Worm (Caenorhabditis elegans) whole organism, L4 larva: ENCODE measurements around the gene grl-11.

ENCODE experiments used
- D1046.2 ChIP-seq: fragments of 200-800 bp; sonication (Bioruptor generic); IDR thresholded peaks from 2 replicates; pipeline ENCODE4 v1.3.6; 2022; ENCODE audit warnings: missing genetic modification characterization, missing compliant biosample characterization
- F26F4.8 ChIP-seq: fragments of 200-800 bp; sonication (Bioruptor generic); conservative IDR thresholded peaks from 2 replicates; pipeline ENCODE4 v1.3.6; 2022; ENCODE audit warnings: missing genetic modification characterization, missing compliant biosample characterization
- F44E2.7 ChIP-seq: fragments of 200-800 bp; sonication (Bioruptor generic); IDR thresholded peaks from 2 replicates; pipeline ENCODE4 v2.1.2; 2022; ENCODE audit warnings: missing genetic modification characterization, missing compliant biosample characterization
- R02D3.7 ChIP-seq: fragments of 150-350 bp; sonication (generic microtip); optimal IDR thresholded peaks from 3 replicates; lab custom pipeline; 2014; ENCODE audit warnings: missing biosample characterization, missing genetic modification characterization
- Y105C5A.15 ChIP-seq: fragments of 200-800 bp; sonication (Bioruptor generic); IDR thresholded peaks from 2 replicates; pipeline ENCODE4 v1.3.6; 2022; ENCODE audit warnings: missing genetic modification characterization, missing compliant biosample characterization
- Y48G9A.11 ChIP-seq: fragments of 200-800 bp; sonication (Bioruptor generic); IDR thresholded peaks from 2 replicates; pipeline ENCODE4 v1.3.6; 2022; ENCODE audit warnings: missing genetic modification reagents, missing genetic modification characterization, missing compliant biosample characterization
- Y5F2A.4 ChIP-seq: fragments of 200-800 bp; sonication (Bioruptor generic); optimal IDR thresholded peaks from 2 replicates; lab custom pipeline; 2018; ENCODE audit warnings: mild to moderate bottlenecking, missing genetic modification characterization, missing compliant biosample characterization
- Y75B8A.6 ChIP-seq: fragments of 200-800 bp; sonication (Bioruptor generic); IDR thresholded peaks from 2 replicates; pipeline ENCODE4 v1.3.6; 2022; ENCODE audit warnings: missing genetic modification reagents, missing genetic modification characterization, missing compliant biosample characterization
- ZK337.2 ChIP-seq: fragments of 200-800 bp; sonication (Bioruptor generic); IDR thresholded peaks from 2 replicates; pipeline ENCODE4 v1.3.6; 2022; ENCODE audit warnings: missing genetic modification reagents, missing genetic modification characterization, missing compliant biosample characterization
- aha-1 ChIP-seq: fragments of 150-350 bp; peaks from one replicate; lab custom pipeline; 2014; ENCODE audit warnings: missing biosample characterization, missing genetic modification characterization
- arid-1 ChIP-seq: fragments of 200-800 bp; sonication (Bioruptor generic); conservative IDR thresholded peaks from 2 replicates; pipeline ENCODE4 v1.3.6; 2022; ENCODE audit warnings: missing genetic modification reagents, missing genetic modification characterization, missing compliant biosample characterization
- attf-4 ChIP-seq: sonication (generic microtip); optimal IDR thresholded peaks from 3 replicates; lab custom pipeline; 2017; ENCODE audit warnings: missing biosample characterization, missing genetic modification characterization
- ceh-20 ChIP-seq: fragments of 200-800 bp; sonication (Bioruptor generic); IDR thresholded peaks from 2 replicates; pipeline ENCODE4 v1.3.6; 2022; ENCODE audit warnings: missing genetic modification reagents, missing genetic modification characterization, missing compliant biosample characterization
- ceh-28 ChIP-seq: fragments of 150-350 bp; optimal IDR thresholded peaks from 2 replicates; lab custom pipeline; 2014; ENCODE audit warnings: missing biosample characterization, missing genetic modification reagents, missing genetic modification characterization
- ceh-44 ChIP-seq: fragments of 200-800 bp; sonication (Bioruptor generic); IDR thresholded peaks from 2 replicates; pipeline ENCODE4 v1.3.6; 2022; ENCODE audit warnings: missing genetic modification reagents, missing genetic modification characterization, missing compliant biosample characterization
- ctbp-1 ChIP-seq: fragments of 200-800 bp; sonication (Bioruptor generic); IDR thresholded peaks from 2 replicates; pipeline ENCODE4 v1.3.6; 2022; ENCODE audit warnings: missing genetic modification reagents, missing genetic modification characterization, missing compliant biosample characterization
- dmd-6 ChIP-seq: fragments of 200-800 bp; sonication (Bioruptor generic); IDR thresholded peaks from 2 replicates; pipeline ENCODE4 v1.3.6; 2022; ENCODE audit warnings: missing genetic modification reagents, missing genetic modification characterization, missing compliant biosample characterization
- dmd-8 ChIP-seq: fragments of 200-800 bp; sonication (Bioruptor generic); IDR thresholded peaks from 2 replicates; pipeline ENCODE4 v1.3.6; 2022; ENCODE audit warnings: missing genetic modification characterization, missing compliant biosample characterization
- dmd-9 ChIP-seq: fragments of 200-800 bp; sonication (Bioruptor generic); IDR thresholded peaks from 2 replicates; pipeline ENCODE4 v1.3.6; 2022; ENCODE audit warnings: missing genetic modification reagents, missing genetic modification characterization, missing compliant biosample characterization
- egl-43 ChIP-seq: fragments of 200-800 bp; sonication (Bioruptor generic); IDR thresholded peaks from 2 replicates; pipeline ENCODE4 v1.3.6; 2022; ENCODE audit warnings: missing genetic modification reagents, missing genetic modification characterization, missing compliant biosample characterization
- fos-1 ChIP-seq: fragments of 150-350 bp; optimal IDR thresholded peaks from 2 replicates; lab custom pipeline; 2014; ENCODE audit warnings: missing biosample characterization, missing genetic modification characterization
- hmg-1.1 ChIP-seq: fragments of 200-800 bp; sonication (Bioruptor generic); IDR thresholded peaks from 2 replicates; pipeline ENCODE4 v1.3.6; 2022; ENCODE audit warnings: missing genetic modification reagents, missing genetic modification characterization, missing compliant biosample characterization
- jun-1 ChIP-seq: fragments of 150-350 bp; optimal IDR thresholded peaks from 2 replicates; lab custom pipeline; 2014; ENCODE audit warnings: missing biosample characterization, missing genetic modification reagents, missing genetic modification characterization
- lin-1 ChIP-seq: fragments of 200-800 bp; sonication (Bioruptor generic); IDR thresholded peaks from 2 replicates; pipeline ENCODE4 v1.3.6; 2022; ENCODE audit warnings: missing genetic modification reagents, missing genetic modification characterization, missing compliant biosample characterization
- lin-38 ChIP-seq: fragments of 200-800 bp; sonication (Bioruptor generic); IDR thresholded peaks from 2 replicates; pipeline ENCODE4 v1.3.6; 2022; ENCODE audit warnings: missing genetic modification reagents, missing genetic modification characterization, missing compliant biosample characterization
- lsy-2 ChIP-seq, 2 experiments: fragments of 150-350 bp in 1 of 2; sonication (generic microtip) in 1 of 2; optimal IDR thresholded peaks; 2 replicates each; lab custom pipeline; 2014 to 2017; ENCODE audit warnings: missing biosample characterization in 2 of 2, missing genetic modification characterization in 2 of 2
- madf-5 ChIP-seq, 2 experiments: fragments of 200-800 bp; sonication (Bioruptor generic); IDR thresholded peaks; 2 replicates each; pipeline ENCODE4 v1.3.6; 2022; ENCODE audit warnings: missing compliant biosample characterization in 2 of 2, missing genetic modification characterization in 2 of 2
- mxl-2 ChIP-seq: fragments of 200-800 bp; sonication (Bioruptor generic); conservative IDR thresholded peaks from 2 replicates; pipeline ENCODE4 v1.3.6; 2022; ENCODE audit warnings: missing genetic modification reagents, missing genetic modification characterization, missing compliant biosample characterization
- php-3 ChIP-seq: fragments of 200-800 bp; sonication (Bioruptor generic); IDR thresholded peaks from 2 replicates; pipeline ENCODE4 v1.3.6; 2022; ENCODE audit warnings: missing genetic modification reagents, missing genetic modification characterization, missing compliant biosample characterization
- set-16 ChIP-seq: fragments of 200-800 bp; sonication (Bioruptor generic); IDR thresholded peaks from 2 replicates; pipeline ENCODE4 v1.3.6; 2022; ENCODE audit warnings: missing genetic modification reagents, missing genetic modification characterization, missing compliant biosample characterization
- skn-1 ChIP-seq: fragments of 150-350 bp; optimal IDR thresholded peaks from 2 replicates; lab custom pipeline; 2014; ENCODE audit warnings: missing biosample characterization, missing genetic modification characterization
- snpc-1.2 ChIP-seq: fragments of 200-800 bp; sonication (Bioruptor generic); IDR thresholded peaks from 2 replicates; pipeline ENCODE4 v1.3.6; 2022; ENCODE audit warnings: missing genetic modification reagents, missing genetic modification characterization, missing compliant biosample characterization
- tra-1 ChIP-seq: fragments of 200-800 bp; sonication (Bioruptor generic); IDR thresholded peaks from 2 replicates; pipeline ENCODE4 v1.3.6; 2022; ENCODE audit warnings: missing genetic modification reagents, missing genetic modification characterization, missing compliant biosample characterization
- unc-62 ChIP-seq, 3 experiments: fragments of 150-350 bp in 1 of 3; sonication (generic microtip); optimal IDR thresholded peaks in 2 of 3; peaks in 1 of 3; 1 replicate in 1 of 3; 2 replicates in 2 of 3; lab custom pipeline; 2014 to 2017; ENCODE audit warnings: missing biosample characterization in 3 of 3, missing genetic modification characterization in 3 of 3, missing genetic modification reagents in 3 of 3, missing genotype in 1 of 3
- vab-7 ChIP-seq: fragments of 200-800 bp; sonication (Bioruptor generic); IDR thresholded peaks from 2 replicates; pipeline ENCODE4 v1.3.6; 2022; ENCODE audit warnings: missing genetic modification reagents, missing genetic modification characterization, missing compliant biosample characterization
- zfp-2 ChIP-seq: sonication (generic microtip); optimal IDR thresholded peaks from 2 replicates; lab custom pipeline; 2016; ENCODE audit warnings: mild to moderate bottlenecking, missing genetic modification characterization, missing compliant biosample characterization
- zfp-3 ChIP-seq: fragments of 200-800 bp; sonication (Bioruptor generic); conservative IDR thresholded peaks from 2 replicates; pipeline ENCODE4 v1.3.6; 2022; ENCODE audit warnings: missing genetic modification reagents, missing genetic modification characterization, missing compliant biosample characterization
- zip-2 ChIP-seq: fragments of 150-350 bp; optimal IDR thresholded peaks from 2 replicates; lab custom pipeline; 2014; ENCODE audit warnings: missing biosample characterization, missing genetic modification characterization

Gene grl-11

DNA sequence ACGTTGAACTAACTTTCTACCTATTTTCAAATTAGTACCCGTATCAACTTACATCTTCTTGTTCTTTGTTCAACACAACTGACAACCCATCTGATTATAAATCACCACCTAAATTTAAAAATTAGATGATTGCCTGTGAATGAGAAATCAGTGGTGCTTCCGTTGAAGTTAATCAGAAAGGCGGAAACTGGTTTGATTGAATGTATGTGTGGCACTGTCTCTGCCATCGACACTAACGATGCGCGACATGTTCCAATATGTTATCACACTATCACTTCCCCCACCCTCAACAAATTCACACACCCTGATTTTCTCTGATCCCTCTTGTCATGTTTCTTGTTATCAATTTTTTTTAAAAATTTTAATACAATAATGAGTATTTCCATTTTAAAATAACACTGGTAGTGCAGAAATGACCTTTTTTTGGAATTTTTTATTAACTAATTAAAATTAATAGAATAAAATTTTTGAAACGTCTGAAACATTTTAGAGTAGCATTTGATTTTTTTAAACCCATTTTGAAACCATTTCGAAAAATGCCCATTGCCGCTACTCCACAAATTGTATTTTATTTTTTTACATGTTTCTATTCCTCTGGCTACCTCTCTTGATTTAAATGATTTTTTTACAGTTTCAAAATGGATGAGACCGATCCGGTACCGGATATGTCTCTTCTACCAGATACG, 900 bp upstream of the grl-11 start, which contains the start of gene ced-11:
Gene ced-11, plus strand, starts transcription at position 636 of the 686 bp plus-strand sequence.
- TF ChIP-seq unc-62 (GFP tag; optimal IDR thresholded peaks at IDR 0.05 in 1 of 2; lab: Kevin White, UChicago): peak in 1 of 2 experiments; percentile 17
- no peak for TF ChIP-seq unc-62 (tag; optimal IDR thresholded peaks at IDR 0.05; lab: Kevin White, UChicago)
- no peak for TF ChIP-seq ceh-44 (GFP tag; lab: Robert Waterston, UW)
- TF ChIP-seq dmd-8 (GFP tag; lab: Robert Waterston, UW): no peak
- TF ChIP-seq, all 104 proteins: peak for 1

ce11 chrIII:9115745-9116144, 2.4 kb downstream of the grl-11 start:
- TF ChIP-seq lsy-2 (tag; optimal IDR thresholded peaks at IDR 0.05; lab: Kevin White, UChicago): no peak
- TF ChIP-seq unc-62 (GFP tag; optimal IDR thresholded peaks at IDR 0.05 in 1 of 2; lab: Kevin White, UChicago): peak in 1 of 2 experiments; percentile 77
- no peak for TF ChIP-seq unc-62 (tag; optimal IDR thresholded peaks at IDR 0.05; lab: Kevin White, UChicago)
- peak; percentile 52 for TF ChIP-seq aha-1 (tag; lab: Kevin White, UChicago)

DNA sequence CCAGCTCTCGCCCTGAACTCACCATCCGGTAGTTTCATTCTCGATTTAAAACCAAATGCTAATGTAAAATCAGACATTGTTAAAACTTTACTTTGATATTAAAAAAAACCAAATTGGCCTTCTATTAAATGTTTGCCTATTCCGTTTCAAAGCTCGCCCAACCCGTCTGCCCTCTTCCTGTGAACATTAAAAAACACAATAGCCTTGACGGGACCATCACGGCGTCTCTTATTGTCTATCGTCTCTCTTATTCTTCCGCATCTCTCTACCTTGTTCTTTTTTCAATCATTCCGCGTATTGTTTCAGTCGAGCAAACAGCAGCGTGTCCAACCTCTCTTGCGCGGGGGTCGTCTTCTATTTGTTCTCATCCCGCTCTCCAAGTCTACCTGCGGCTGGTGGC, 3.5 kb downstream of the grl-11 start, which contains the start of gene ZK512.1:
Gene ZK512.1, plus strand, starts transcription at position 301 of the 400 bp plus-strand sequence.
- TF ChIP-seq attf-4 (tag; lab: Kevin White, UChicago) (no peak), zip-2 (tag; lab: Kevin White, UChicago) (no peak)

DNA sequence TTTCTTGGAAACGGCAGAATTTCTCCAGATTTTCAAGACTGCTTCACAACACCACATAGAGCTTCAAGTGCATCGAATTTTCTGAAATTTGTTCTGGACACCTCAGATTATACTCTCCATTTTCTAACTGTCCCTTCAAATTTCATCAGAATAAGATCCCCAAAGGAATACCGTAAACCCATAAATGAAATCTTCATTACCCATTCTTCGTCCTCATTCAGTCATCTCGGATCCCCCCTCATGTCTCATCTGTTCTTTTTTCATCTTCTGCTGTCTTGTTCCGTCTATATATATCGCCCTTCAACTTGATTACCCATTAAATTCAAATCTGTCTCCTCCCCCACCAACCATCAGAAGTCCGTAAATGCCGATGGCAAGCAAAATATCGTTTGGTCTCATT, 4.1 kb downstream of the grl-11 start:
- TF ChIP-seq fos-1: no peak
- no peak for TF ChIP-seq ceh-28 (tag; lab: Kevin White, UChicago)
- TF ChIP-seq hmg-1.1 (GFP tag; lab: Robert Waterston, UW): no peak
- TF ChIP-seq Y75B8A.6 (GFP tag; lab: Robert Waterston, UW): no peak
- no peak for TF ChIP-seq zfp-2 (tag; lab: Kevin White, UChicago)
- no peak for TF ChIP-seq jun-1 (tag; lab: Kevin White, UChicago)
- no peak for TF ChIP-seq dmd-8 (GFP tag; lab: Robert Waterston, UW)
- peak; percentile 97 for TF ChIP-seq aha-1 (tag; lab: Kevin White, UChicago)
- TF ChIP-seq F44E2.7: no peak
- TF ChIP-seq, all 104 proteins: peak for 1

DNA sequence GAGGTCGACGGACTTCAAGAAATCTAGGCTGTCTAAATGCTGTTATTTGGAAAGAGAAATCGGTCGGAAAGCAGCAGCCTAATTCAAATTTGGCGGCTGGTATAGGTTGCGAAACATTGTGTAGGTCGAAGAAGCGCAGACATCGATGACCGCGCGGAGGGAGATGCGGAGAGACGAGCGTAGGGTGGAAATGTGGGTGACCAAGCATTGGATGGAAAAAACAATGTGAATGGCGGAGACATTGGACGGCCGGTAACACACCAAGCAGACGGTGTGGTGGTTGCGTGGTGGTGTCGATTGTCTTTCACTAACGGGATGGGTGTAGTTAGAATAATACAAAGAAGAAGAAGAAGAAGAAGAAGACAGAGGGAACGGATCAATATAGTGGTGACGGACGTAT, 5.7 kb downstream of the grl-11 start:
- TF ChIP-seq Y5F2A.4 (GFP tag; lab: Kevin White, UChicago): no peak
- no peak for TF ChIP-seq egl-43 (GFP tag; lab: Robert Waterston, UW)
- no peak for TF ChIP-seq R02D3.7 (tag; lab: Kevin White, UChicago)
- no peak for TF ChIP-seq skn-1 (tag; lab: Kevin White, UChicago)
- no peak for TF ChIP-seq dmd-6 (GFP tag; lab: Robert Waterston, UW)
- TF ChIP-seq, all 104 proteins: peak for 0

- TF ChIP-seq egl-43 (GFP tag; lab: Robert Waterston, UW) (peak; percentile 88), Y105C5A.15 (GFP tag; lab: Robert Waterston, UW) (0 out of 2 replicates have a peak, but pooled peaks have one; percentile 27), vab-7 (peak; percentile 78), ZK337.2 (GFP tag; lab: Robert Waterston, UW) (0 out of 2 replicates have a peak, but pooled peaks have one; percentile 45), mxl-2 (GFP tag; lab: Robert Waterston, UW) (0 out of 2 replicates have a peak, but pooled peaks have one; percentile 51), arid-1 (peak; percentile 77), dmd-8 (GFP tag; lab: Robert Waterston, UW) (peak; percentile 92), tra-1 (peak; percentile 59; the same call in 1 of the 2 replicates), F26F4.8 (peak; percentile 77), ceh-20 (0 out of 2 replicates have a peak, but pooled peaks have one; percentile 29), D1046.2 (GFP tag; lab: Robert Waterston, UW) (peak; percentile 72; the same call in 1 of the 2 replicates), snpc-1.2 (GFP tag; lab: Robert Waterston, UW) (peak; percentile 46), lin-1 (GFP tag; lab: Robert Waterston, UW) (peak; percentile 79; the same call in 1 of the 2 replicates), Y48G9A.11 (GFP tag; lab: Robert Waterston, UW) (peak; percentile 57; the same call in 1 of the 2 replicates), lin-38 (peak; percentile 97), madf-5 (GFP tag; IDR thresholded peaks at IDR 0.05; lab: Robert Waterston, UW) (peak; percentile 57 to 83; a peak in 2 of 4 replicates), hmg-1.1 (GFP tag; lab: Robert Waterston, UW) (peak; percentile 67), set-16 (peak; percentile 51), php-3 (GFP tag; lab: Robert Waterston, UW) (peak; percentile 50), zfp-3 (GFP tag; lab: Robert Waterston, UW) (0 out of 2 replicates have a peak, but pooled peaks have one; percentile 47), ctbp-1 (GFP tag; lab: Robert Waterston, UW) (peak; percentile 79), dmd-9 (GFP tag; lab: Robert Waterston, UW) (peak; percentile 52; the same call in 1 of the 2 replicates)
Measured at ce11 chrIII:9110914-9111313, 7.2 kb downstream of the grl-11 start.
